Fruit fly (Drosophila melanogaster) whole organism, embryonic: ENCODE measurements around the gene CG33331.

Experiments used
- Ada2b ChIP-seq: fragments of 200-800 bp; sonication (Bioruptor generic); IDR thresholded peaks from 2 replicates; pipeline ENCODE4 v1.3.6; 2022; ENCODE audit warnings: missing biosample characterization, missing genetic modification characterization
- CG10267 ChIP-seq: fragments of 200-800 bp; sonication (Bioruptor generic); optimal IDR thresholded peaks from 2 replicates; lab custom pipeline; 2018; ENCODE audit warnings: missing biosample characterization, mild to moderate bottlenecking, missing genetic modification characterization, moderate library complexity
- CG10565 ChIP-seq: fragments of 200-800 bp; sonication (Bioruptor generic); optimal IDR thresholded peaks from 3 replicates; lab custom pipeline; 2016; ENCODE audit warnings: missing biosample characterization, mild to moderate bottlenecking, missing genetic modification characterization
- CG12104 ChIP-seq: fragments of 200-800 bp; sonication (Bioruptor generic); optimal IDR thresholded peaks from 3 replicates; lab custom pipeline; 2016; ENCODE audit warnings: missing biosample characterization, missing genetic modification characterization
- CG12236 ChIP-seq: fragments of 200-800 bp; sonication (Bioruptor generic); optimal IDR thresholded peaks from 2 replicates; lab custom pipeline; 2016; ENCODE audit warnings: missing biosample characterization, missing genetic modification characterization
- CG12769 ChIP-seq: fragments of 200-800 bp; sonication (Bioruptor generic); optimal IDR thresholded peaks from 2 replicates; lab custom pipeline; 2019; ENCODE audit warnings: missing biosample characterization, mild to moderate bottlenecking, missing genetic modification characterization, moderate library complexity
- CG13123 ChIP-seq: fragments of 200-800 bp; sonication (Bioruptor generic); optimal IDR thresholded peaks from 2 replicates; lab custom pipeline; 2016; ENCODE audit warnings: missing biosample characterization, missing genetic modification characterization
- CG15011 ChIP-seq: fragments of 200-800 bp; sonication (Bioruptor generic); optimal IDR thresholded peaks from 3 replicates; lab custom pipeline; 2018; ENCODE audit warnings: missing biosample characterization, mild to moderate bottlenecking, missing genetic modification characterization
- CG15073 ChIP-seq: fragments of 200-800 bp; sonication (Bioruptor generic); optimal IDR thresholded peaks from 2 replicates; lab custom pipeline; 2016; ENCODE audit warnings: missing biosample characterization, missing genetic modification characterization
- CG1529 ChIP-seq: fragments of 200-800 bp; sonication (Bioruptor generic); optimal IDR thresholded peaks from 3 replicates; lab custom pipeline; 2018; ENCODE audit warnings: missing biosample characterization, missing genetic modification characterization
- CG16815 ChIP-seq: fragments of 200-800 bp; sonication (Bioruptor generic); optimal IDR thresholded peaks from 3 replicates; lab custom pipeline; 2017; ENCODE audit warnings: missing biosample characterization, mild to moderate bottlenecking, missing genetic modification characterization
- CG17328 ChIP-seq: fragments of 200-800 bp; sonication (Bioruptor generic); IDR thresholded peaks from 2 replicates; pipeline ENCODE4 v1.3.6; 2022; ENCODE audit warnings: missing biosample characterization, missing genetic modification characterization
- CG18599 ChIP-seq: fragments of 200-800 bp; sonication (Bioruptor generic); optimal IDR thresholded peaks from 3 replicates; lab custom pipeline; 2017; ENCODE audit warnings: missing biosample characterization, missing genetic modification characterization, mild to moderate bottlenecking, moderate library complexity, missing genetic modification reagents
- CG32767 ChIP-seq: fragments of 200-800 bp; sonication (Bioruptor generic); IDR thresholded peaks from 2 replicates; pipeline ENCODE4 v1.3.6; 2022; ENCODE audit warnings: missing biosample characterization, missing genetic modification characterization
- CG3847 ChIP-seq: fragments of 200-800 bp; sonication (Bioruptor generic); IDR thresholded peaks from 2 replicates; pipeline ENCODE4 v1.3.6; 2022; ENCODE audit warnings: missing biosample characterization, missing genetic modification characterization
- CG6654 ChIP-seq: fragments of 200-800 bp; sonication (Bioruptor generic); optimal IDR thresholded peaks from 2 replicates; lab custom pipeline; 2017; ENCODE audit warnings: missing biosample characterization, mild to moderate bottlenecking, missing genetic modification characterization
- CG7786 ChIP-seq: fragments of 200-800 bp; sonication (Bioruptor generic); optimal IDR thresholded peaks from 2 replicates; lab custom pipeline; 2016; ENCODE audit warnings: missing biosample characterization, missing genetic modification characterization
- CG8281 ChIP-seq: fragments of 200-800 bp; sonication (Bioruptor generic); optimal IDR thresholded peaks from 2 replicates; lab custom pipeline; 2018; ENCODE audit warnings: missing biosample characterization, mild to moderate bottlenecking, missing genetic modification characterization, moderate library complexity
- CG8290 ChIP-seq, 3 experiments: fragments of 200-800 bp; sonication (Bioruptor generic); optimal IDR thresholded peaks; 2 replicates each; lab custom pipeline; 2016 to 2019; ENCODE audit warnings: missing biosample characterization in 3 of 3, missing genetic modification characterization in 3 of 3, mild to moderate bottlenecking in 2 of 3, moderate library complexity in 1 of 3
- CHES-1-like ChIP-seq: fragments of 200-800 bp; sonication (Bioruptor generic); optimal IDR thresholded peaks from 2 replicates; lab custom pipeline; 2016; ENCODE audit warnings: missing biosample characterization, missing genetic modification characterization
- H2.0 ChIP-seq: fragments of 200-800 bp; sonication (Bioruptor generic); IDR thresholded peaks from 2 replicates; pipeline ENCODE4 v1.3.6; 2022; ENCODE audit warnings: missing biosample characterization, missing genetic modification characterization
- HLH4C ChIP-seq: fragments of 200-800 bp; sonication (Bioruptor generic); IDR thresholded peaks from 3 replicates; pipeline ENCODE4 v1.3.6; 2022; ENCODE audit warnings: missing biosample characterization, missing genetic modification characterization; ENCODE audit not compliant: partially characterized antibody
- Hr3 ChIP-seq: fragments of 200-800 bp; sonication (Bioruptor generic); optimal IDR thresholded peaks from 3 replicates; lab custom pipeline; 2016; ENCODE audit warnings: missing biosample characterization, missing genetic modification characterization
- MESR4 ChIP-seq: fragments of 200-800 bp; sonication (Bioruptor generic); optimal IDR thresholded peaks from 2 replicates; lab custom pipeline; 2018; ENCODE audit warnings: missing biosample characterization, mild to moderate bottlenecking, missing genetic modification characterization, moderate library complexity
- MTF-1 ChIP-seq: fragments of 200-800 bp; sonication (Bioruptor generic); optimal IDR thresholded peaks from 2 replicates; lab custom pipeline; 2018; ENCODE audit warnings: missing biosample characterization, mild to moderate bottlenecking, missing genetic modification characterization, borderline replicate concordance
- Mrtf ChIP-seq: fragments of 200-800 bp; sonication (Bioruptor generic); IDR thresholded peaks from 3 replicates; pipeline ENCODE4 v1.3.6; 2022; ENCODE audit warnings: missing biosample characterization, missing genetic modification characterization
- NC2α ChIP-seq: fragments of 200-800 bp; sonication (Bioruptor generic); optimal IDR thresholded peaks from 2 replicates; lab custom pipeline; 2016; ENCODE audit warnings: missing biosample characterization, missing genetic modification characterization
- Six4 ChIP-seq: fragments of 200-800 bp; sonication (Bioruptor generic); optimal IDR thresholded peaks from 2 replicates; lab custom pipeline; 2016; ENCODE audit warnings: missing biosample characterization, missing genetic modification characterization
- Taf1 ChIP-seq: fragments of 200-800 bp; sonication (Bioruptor generic); IDR thresholded peaks from 2 replicates; pipeline ENCODE4 v1.3.6; 2022; ENCODE audit warnings: missing biosample characterization, missing genetic modification characterization
- bab2 ChIP-seq: fragments of 200-800 bp; sonication (Bioruptor generic); optimal IDR thresholded peaks from 2 replicates; lab custom pipeline; 2016; ENCODE audit warnings: missing biosample characterization, missing genetic modification characterization
- fd64A ChIP-seq: fragments of 200-800 bp; sonication (Bioruptor generic); optimal IDR thresholded peaks from 3 replicates; lab custom pipeline; 2018; ENCODE audit warnings: missing biosample characterization, mild to moderate bottlenecking, missing genetic modification characterization
- fd96Cb ChIP-seq: fragments of 200-800 bp; sonication (Bioruptor generic); optimal IDR thresholded peaks from 2 replicates; lab custom pipeline; 2018; ENCODE audit warnings: missing biosample characterization, mild to moderate bottlenecking, missing genetic modification characterization, moderate library complexity
- ftz-f1 ChIP-seq: fragments of 200-800 bp; sonication (Bioruptor generic); optimal IDR thresholded peaks from 2 replicates; lab custom pipeline; 2016; ENCODE audit warnings: missing biosample characterization, missing genetic modification characterization
- gce ChIP-seq: fragments of 200-800 bp; sonication (Bioruptor generic); IDR thresholded peaks from 3 replicates; pipeline ENCODE4 v1.3.6; 2022; ENCODE audit warnings: missing biosample characterization, missing genetic modification characterization
- gcm2 ChIP-seq: fragments of 200-800 bp; sonication (Bioruptor generic); optimal IDR thresholded peaks from 2 replicates; lab custom pipeline; 2016; ENCODE audit warnings: missing biosample characterization, missing genetic modification characterization
- her ChIP-seq: fragments of 200-800 bp; sonication (Bioruptor generic); optimal IDR thresholded peaks from 2 replicates; lab custom pipeline; 2016; ENCODE audit warnings: missing biosample characterization, missing genetic modification characterization
- jigr1 ChIP-seq: fragments of 200-800 bp; sonication (Bioruptor generic); IDR thresholded peaks from 3 replicates; pipeline ENCODE4 v1.3.6; 2022; ENCODE audit warnings: missing biosample characterization, missing genetic modification characterization
- klu ChIP-seq: fragments of 200-800 bp; sonication (Bioruptor generic); IDR thresholded peaks from 2 replicates; pipeline ENCODE4 v1.3.6; 2022; ENCODE audit warnings: missing biosample characterization, missing genetic modification characterization
- kni ChIP-seq: fragments of 200-800 bp; sonication (Bioruptor generic); optimal IDR thresholded peaks from 3 replicates; lab custom pipeline; 2017; ENCODE audit warnings: mild to moderate bottlenecking, missing biosample characterization, missing genetic modification reagents, missing genetic modification characterization
- nau ChIP-seq: fragments of 200-800 bp; sonication (Bioruptor generic); optimal IDR thresholded peaks from 3 replicates; lab custom pipeline; 2017; ENCODE audit warnings: missing biosample characterization, mild to moderate bottlenecking, missing genetic modification characterization, missing genetic modification reagents
- nerfin-1 ChIP-seq: fragments of 200-800 bp; sonication (Bioruptor generic); optimal IDR thresholded peaks from 3 replicates; lab custom pipeline; 2019; ENCODE audit warnings: missing biosample characterization, mild to moderate bottlenecking, missing genetic modification characterization, moderate library complexity
- oc ChIP-seq: fragments of 200-800 bp; sonication (Bioruptor generic); optimal IDR thresholded peaks from 2 replicates; lab custom pipeline; 2018; ENCODE audit warnings: missing biosample characterization, mild to moderate bottlenecking, missing genetic modification characterization, moderate library complexity
- otp ChIP-seq: fragments of 200-800 bp; sonication (Bioruptor generic); IDR thresholded peaks from 3 replicates; pipeline ENCODE4, ENCODE4 v1.3.6; 2022; ENCODE audit warnings: missing biosample characterization, missing genetic modification characterization
- peb ChIP-seq: fragments of 200-800 bp; sonication (Bioruptor generic); IDR thresholded peaks from 2 replicates; pipeline ENCODE4 v1.3.6; 2022; ENCODE audit warnings: missing biosample characterization, missing genetic modification characterization
- pita ChIP-seq: fragments of 200-800 bp; sonication (Bioruptor generic); optimal IDR thresholded peaks from 2 replicates; lab custom pipeline; 2017; ENCODE audit warnings: missing biosample characterization, mild to moderate bottlenecking, missing genetic modification characterization
- scrt ChIP-seq: fragments of 200-800 bp; sonication (Bioruptor generic); optimal IDR thresholded peaks from 2 replicates; lab custom pipeline; 2018; ENCODE audit warnings: missing biosample characterization, mild to moderate bottlenecking, missing genetic modification characterization, moderate library complexity
- sens-2 ChIP-seq: fragments of 200-800 bp; sonication (Bioruptor generic); IDR thresholded peaks from 2 replicates; pipeline ENCODE4 v1.3.6; 2022; ENCODE audit warnings: missing biosample characterization, missing genetic modification characterization
- shn ChIP-seq: fragments of 200-800 bp; sonication (Bioruptor generic); optimal IDR thresholded peaks from 3 replicates; lab custom pipeline; 2016; ENCODE audit warnings: missing biosample characterization, missing genetic modification characterization
- sim ChIP-seq: fragments of 200-800 bp; sonication (Bioruptor generic); IDR thresholded peaks from 2 replicates; pipeline ENCODE4 v1.3.6; 2022; ENCODE audit warnings: missing biosample characterization, missing genetic modification characterization
- tap ChIP-seq: fragments of 200-800 bp; optimal IDR thresholded peaks from 3 replicates; lab custom pipeline; 2019; ENCODE audit warnings: missing biosample characterization, mild to moderate bottlenecking, missing genetic modification characterization, moderate library complexity
- yki ChIP-seq: fragments of >200 bp; optimal IDR thresholded peaks from 3 replicates; lab custom pipeline; 2018

The CG33331 gene

DNA sequence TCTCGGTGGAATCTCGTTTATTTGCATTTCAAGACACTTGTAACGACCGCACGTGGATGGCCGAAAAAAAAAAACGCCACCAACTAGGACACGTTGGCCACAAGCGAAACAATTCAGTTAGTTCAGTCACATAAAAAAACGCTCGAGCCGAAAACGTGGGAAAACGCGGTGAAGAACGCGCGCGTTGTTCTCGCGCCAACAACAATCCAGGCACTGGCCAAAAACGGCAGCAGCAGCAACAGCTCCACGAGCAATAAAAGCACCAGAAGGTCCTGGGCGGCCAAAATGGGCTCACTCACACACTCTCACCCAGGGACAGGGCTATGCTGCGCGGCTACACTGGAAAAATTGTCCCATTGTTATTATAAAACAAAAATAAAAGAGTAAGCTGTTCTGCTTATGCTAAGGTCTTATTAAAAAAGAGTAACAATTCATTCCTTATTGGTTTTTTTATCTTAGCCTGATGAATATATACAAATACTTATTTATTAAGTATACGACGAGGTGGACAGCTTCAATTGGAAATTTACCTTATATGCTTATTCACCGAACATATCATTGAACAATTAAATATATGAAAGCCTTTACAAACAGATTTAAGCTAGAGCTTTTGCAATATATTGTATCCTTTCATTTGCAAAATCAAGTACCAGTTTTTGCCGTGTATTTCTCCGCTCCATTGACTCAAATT is 10.8 kb upstream of the CG33331 start, which contains the start of gene btsz (continued):
- TF ChIP-seq ftz-f1 (GFP tag; lab: Kevin White, UChicago) (no peak), CG15073 (GFP tag; lab: Kevin White, UChicago) (no peak), HLH4C (GFP tag; lab: Robert Waterston, UW) (no peak), Ada2b (GFP tag; lab: Robert Waterston, UW) (no peak), nau (GFP tag; lab: Kevin White, UChicago) (no peak), CG12236 (no peak), her (GFP tag; lab: Kevin White, UChicago) (no peak), gcm2 (no peak), CG17328 (GFP tag; lab: Robert Waterston, UW) (no peak), oc (tag; lab: Kevin White, UChicago) (no peak), Hr3 (peak; percentile 18), CG18599 (GFP tag; lab: Kevin White, UChicago) (peak; percentile 78), tap (no peak), Taf1 (GFP tag; lab: Robert Waterston, UW) (no peak), CG8281 (peak; percentile 11), yki (lab: Kevin White, UChicago) (no peak), CG7786 (GFP tag; lab: Kevin White, UChicago) (no peak), peb (no peak), klu (GFP tag; lab: Robert Waterston, UW) (no peak), CG12104 (peak; percentile 35), CG8290 (GFP tag; optimal IDR thresholded peaks at IDR 0.05; lab: Kevin White, UChicago) (no peak), CG8290 (tag; optimal IDR thresholded peaks at IDR 0.05; lab: Kevin White, UChicago) (no peak), otp (GFP tag; lab: Robert Waterston, UW) (no peak), MTF-1 (no peak), CG15011 (peak; percentile 53), CG6654 (GFP tag; lab: Kevin White, UChicago) (no peak), MESR4 (GFP tag; lab: Kevin White, UChicago) (no peak), jigr1 (GFP tag; lab: Robert Waterston, UW) (no peak), sens-2 (GFP tag; lab: Robert Waterston, UW) (no peak), Six4 (no peak), CG10267 (tag; lab: Kevin White, UChicago) (no peak), nerfin-1 (tag; lab: Kevin White, UChicago) (no peak), CG13123 (GFP tag; lab: Kevin White, UChicago) (no peak), sim (GFP tag; lab: Robert Waterston, UW) (no peak), CG3847 (GFP tag; lab: Robert Waterston, UW) (no peak), kni (GFP tag; lab: Kevin White, UChicago) (no peak), gce (no peak), pita (GFP tag; lab: Kevin White, UChicago) (no peak), Mrtf (GFP tag; lab: Robert Waterston, UW) (no peak), CG10565 (no peak), fd96Cb (tag; lab: Kevin White, UChicago) (no peak), shn (GFP tag; lab: Kevin White, UChicago) (no peak), CHES-1-like (GFP tag; lab: Kevin White, UChicago) (no peak), scrt (GFP tag; lab: Kevin White, UChicago) (peak; percentile 57), NC2α (no peak), CG12769 (tag; lab: Kevin White, UChicago) (no peak), H2.0 (GFP tag; lab: Robert Waterston, UW) (no peak), bab2 (GFP tag; lab: Kevin White, UChicago) (no peak), fd64A (GFP tag; lab: Kevin White, UChicago) (no peak), CG32767 (GFP tag; lab: Robert Waterston, UW) (no peak), CG1529 (GFP tag; lab: Kevin White, UChicago) (no peak), CG16815 (no peak)
